Worm (Caenorhabditis elegans) whole organism, L1 larva: ENCODE data around the gene R04A9.1.

Source experiments
- aha-1 ChIP-seq: fragments of 150-350 bp; optimal IDR thresholded peaks from 2 replicates; lab custom pipeline; 2014; ENCODE audit warnings: missing biosample characterization, missing genetic modification characterization
- alr-1 ChIP-seq: fragments of 200-800 bp; sonication (Bioruptor generic); optimal IDR thresholded peaks from 2 replicates; lab custom pipeline; 2018; ENCODE audit warnings: borderline replicate concordance, mild to moderate bottlenecking, missing genetic modification characterization, missing compliant biosample characterization
- blmp-1 ChIP-seq: fragments of 150-350 bp; optimal IDR thresholded peaks from 2 replicates; lab custom pipeline; 2014; ENCODE audit warnings: missing biosample characterization, missing genetic modification characterization
- ceh-63 ChIP-seq: fragments of 200-800 bp; sonication (Bioruptor generic); optimal IDR thresholded peaks from 2 replicates; lab custom pipeline; 2018; ENCODE audit warnings: mild to moderate bottlenecking, missing genetic modification characterization, missing compliant biosample characterization
- fkh-10 ChIP-seq: sonication (generic microtip); optimal IDR thresholded peaks from 2 replicates; lab custom pipeline; 2017; ENCODE audit warnings: missing biosample characterization, missing genetic modification reagents, missing genetic modification characterization
- fos-1 ChIP-seq: fragments of 150-350 bp; optimal IDR thresholded peaks from 2 replicates; lab custom pipeline; 2014; ENCODE audit warnings: missing biosample characterization, missing genetic modification characterization
- lin-13 ChIP-seq: fragments of 150-350 bp; optimal IDR thresholded peaks from 2 replicates; lab custom pipeline; 2014; ENCODE audit warnings: missing biosample characterization, missing genetic modification reagents, missing genetic modification characterization
- lin-39 ChIP-seq: fragments of 150-350 bp; optimal IDR thresholded peaks from 2 replicates; lab custom pipeline; 2014; ENCODE audit warnings: missing biosample characterization, missing genetic modification reagents, missing genetic modification characterization
- mab-9 ChIP-seq: fragments of 200-800 bp; sonication (Bioruptor generic); IDR thresholded peaks from 2 replicates; pipeline ENCODE4 v1.3.6; 2022; ENCODE audit warnings: missing genetic modification reagents, missing genetic modification characterization, missing compliant biosample characterization
- nhr-77 ChIP-seq: fragments of 150-350 bp; optimal IDR thresholded peaks from 2 replicates; lab custom pipeline; 2014; ENCODE audit warnings: missing biosample characterization, missing genetic modification characterization
- pag-3 ChIP-seq: sonication (generic microtip); optimal IDR thresholded peaks from 2 replicates; lab custom pipeline; 2017; ENCODE audit warnings: missing genetic modification characterization, mild to moderate bottlenecking, missing compliant biosample characterization, antibody characterized with exemption, borderline replicate concordance; ENCODE audit not compliant: insufficient read depth
- pax-3 ChIP-seq: fragments of 200-800 bp; sonication (Bioruptor generic); optimal IDR thresholded peaks from 2 replicates; lab custom pipeline; 2018; ENCODE audit warnings: mild to moderate bottlenecking, missing genetic modification characterization, moderate library complexity, missing compliant biosample characterization
- ztf-11 ChIP-seq, 2 experiments: sonication (generic microtip); optimal IDR thresholded peaks; 2 replicates each; lab custom pipeline; 2016 to 2017; ENCODE audit warnings: missing genetic modification characterization in 2 of 2, missing biosample characterization in 1 of 2, missing compliant biosample characterization in 1 of 2

ce11 chrX:394709-395108 is 10.0 kb upstream of the R04A9.1 start, which contains the start of gene R04A9.7:
- TF ChIP-seq nhr-77 (tag; lab: Kevin White, UChicago) (no peak), blmp-1 (tag; lab: Kevin White, UChicago) (no peak), pax-3 (tag; lab: Kevin White, UChicago) (no peak), alr-1 (tag; lab: Kevin White, UChicago) (no peak), aha-1 (no peak), ztf-11 (tag; optimal IDR thresholded peaks at IDR 0.05; lab: Kevin White, UChicago) (no peak), ceh-63 (GFP tag; lab: Kevin White, UChicago) (no peak), pag-3 (tag; lab: Kevin White, UChicago) (no peak), lin-13 (GFP tag; lab: Kevin White, UChicago) (no peak), lin-39 (tag; lab: Kevin White, UChicago) (no peak), mab-9 (GFP tag; lab: Robert Waterston, UW) (no peak), fkh-10 (GFP tag; lab: Kevin White, UChicago) (no peak), fos-1 (tag; lab: Kevin White, UChicago) (no peak)
